Worm (Caenorhabditis elegans) whole organism, L4/young adult: Measurements from ENCODE around the gene sru-35.

Source experiments
- dao-5 ChIP-seq: sonication (generic microtip); optimal IDR thresholded peaks from 2 replicates; lab custom pipeline; 2016; ENCODE audit warnings: missing genotype, missing genetic modification characterization, moderate library complexity, missing compliant biosample characterization
- him-1 ChIP-seq: sonication (generic microtip); optimal IDR thresholded peaks from 2 replicates; lab custom pipeline; 2016; ENCODE audit warnings: missing genotype, missing genetic modification reagents, missing genetic modification characterization, missing compliant biosample characterization

- TF ChIP-seq him-1 (no peak), dao-5 (no peak)
Measured at ce11 chrIV:8820041-8820440, 30.0 kb upstream of the sru-35 start, which contains the start of gene T28C6.3.
